Fruit fly (Drosophila melanogaster) Kc167 (cell line): ENCODE results near the gene CG12071.

Source experiments
- Myc ChIP-seq: fragments of >200 bp; optimal IDR thresholded peaks from 2 replicates; lab custom pipeline; 2017; ENCODE audit warnings: missing external identifiers
- psq ChIP-seq: fragments of >200 bp; optimal IDR thresholded peaks from 2 replicates; lab custom pipeline; 2017; ENCODE audit warnings: missing external identifiers
- ttk ChIP-seq: sonication (Bioruptor generic); optimal IDR thresholded peaks from 2 replicates; lab custom pipeline; 2017; ENCODE audit warnings: missing external identifiers

DNA sequence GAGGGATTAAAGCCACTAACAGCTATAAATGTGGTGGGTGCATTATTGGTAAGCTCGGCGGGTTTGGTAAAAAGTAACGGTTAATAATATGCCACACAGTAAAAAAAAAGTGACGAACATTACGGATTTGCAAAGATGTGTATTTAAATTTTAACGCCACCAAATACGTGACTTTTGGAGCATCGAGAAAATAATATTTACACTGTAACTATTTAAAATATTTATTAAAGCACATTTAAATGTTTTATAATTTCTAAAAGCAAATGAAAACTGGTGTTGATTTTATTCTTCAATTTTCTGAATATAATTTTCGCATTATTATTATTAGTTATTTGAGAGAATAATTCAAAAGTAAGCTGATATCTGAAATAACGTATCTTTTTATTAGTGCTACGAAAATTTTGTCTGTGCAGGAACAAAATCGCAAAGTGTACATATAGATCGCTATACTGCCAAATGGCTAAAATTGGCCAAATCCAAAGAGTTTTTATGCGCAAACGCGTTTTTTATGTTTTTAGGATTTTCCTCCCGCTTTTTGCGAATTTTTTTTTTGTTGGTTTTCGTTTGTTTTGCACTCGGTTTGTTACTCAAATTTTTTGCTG is 52.3 kb downstream of the CG12071 start:
- no peak for TF ChIP-seq Myc
- no peak for TF ChIP-seq ttk (lab: Kevin White, UChicago)
- no peak for TF ChIP-seq psq (lab: Kevin White, UChicago)
